Worm (Caenorhabditis elegans): ENCODE data around the gene K11D9.3.

ce11 chrIII:10791233-10791632 lies 10.8 kb downstream of the K11D9.3 start:
- no peak for TF ChIP-seq nhr-76 (tag; optimal IDR thresholded peaks at IDR 0.05)
- TF ChIP-seq elt-3 (tag; optimal IDR thresholded peaks at IDR 0.05): no peak
- no peak for TF ChIP-seq snpc-4 (tag; optimal IDR thresholded peaks at IDR 0.05)
- no peak for TF ChIP-seq nhr-237 (tag; optimal IDR thresholded peaks at IDR 0.05)
- TF ChIP-seq ceh-39 (tag; optimal IDR thresholded peaks at IDR 0.05): no peak
- TF ChIP-seq lin-13 (tag; optimal IDR thresholded peaks at IDR 0.05): no peak
- no peak for TF ChIP-seq nhr-12 (tag; optimal IDR thresholded peaks at IDR 0.05)
- no peak for TF ChIP-seq zip-8 (tag; optimal IDR thresholded peaks at IDR 0.05)

Measured in whole organism, mixed stage, embryonic.